Worm (Caenorhabditis elegans): ENCODE results near the gene wrt-8.
"Not testable (repeated sequence)": the region's sequence is repeated elsewhere in the genome, so short reads cannot be mapped to it uniquely, and the experiment has no call there.

- TF ChIP-seq nhr-77 (tag; optimal IDR thresholded peaks at IDR 0.05); gei-8 (GFP tag; optimal IDR thresholded peaks at IDR 0.05); ctbp-1 (GFP tag; IDR thresholded peaks at IDR 0.05); nhr-11 (tag; optimal IDR thresholded peaks at IDR 0.05); dve-1 (tag; optimal IDR thresholded peaks at IDR 0.05; ENCODE audit: insufficient read depth); lim-7 (GFP tag; IDR thresholded peaks at IDR 0.05); snpc-4 (tag; optimal IDR thresholded peaks at IDR 0.05); nhr-102 (tag; optimal IDR thresholded peaks at IDR 0.05): not testable (repeated sequence)
These were observed 21.7 kb downstream of the wrt-8 start, which contains the start of gene nhr-247 for ce11 chrV:15322653-15323052.
